Fruit fly (Drosophila melanogaster): ENCODE data around the gene CG11498.
A peak's percentile ranks its signal among the peaks of the same experiment; 100 is the strongest.

CG11498 gene

dm6 chr3R:30200091-30200698 lies 39.9 kb upstream of the CG11498 start:
- peak; percentile 10 for TF ChIP-seq Jra (GFP tag; optimal IDR thresholded peaks at IDR 0.05)
- TF ChIP-seq jim (GFP tag; optimal IDR thresholded peaks at IDR 0.05), result no peak
- no peak for TF ChIP-seq sv (GFP tag; optimal IDR thresholded peaks at IDR 0.05)
- no peak for TF ChIP-seq sage (GFP tag; optimal IDR thresholded peaks at IDR 0.05)
- no peak for TF ChIP-seq Sp1 (GFP tag; optimal IDR thresholded peaks at IDR 0.05)
- no peak for TF ChIP-seq lola (GFP tag; optimal IDR thresholded peaks at IDR 0.05)
- TF ChIP-seq Dfd (GFP tag; optimal IDR thresholded peaks at IDR 0.05), result no peak
- TF ChIP-seq CG32264 (GFP tag; optimal IDR thresholded peaks at IDR 0.05), result no peak
- no peak for TF ChIP-seq CrebA (GFP tag; optimal IDR thresholded peaks at IDR 0.05; ENCODE audit: borderline replicate concordance)
- no peak for TF ChIP-seq tai (GFP tag; optimal IDR thresholded peaks at IDR 0.05)
- TF ChIP-seq Hr83 (GFP tag; optimal IDR thresholded peaks at IDR 0.05; ENCODE audit: poor library complexity, severe bottlenecking), result no peak
- TF ChIP-seq brk (GFP tag; optimal IDR thresholded peaks at IDR 0.05), result no peak
- TF ChIP-seq GATAd (GFP tag; optimal IDR thresholded peaks at IDR 0.05), result no peak
- TF ChIP-seq Myc (optimal IDR thresholded peaks at IDR 0.05), result no peak
- no peak for TF ChIP-seq foxo (GFP tag; optimal IDR thresholded peaks at IDR 0.05)
- TF ChIP-seq h (GFP tag; optimal IDR thresholded peaks at IDR 0.05), result peak; percentile 37
- TF ChIP-seq Rel (GFP tag; optimal IDR thresholded peaks at IDR 0.05), result no peak
- TF ChIP-seq Rel (tag; optimal IDR thresholded peaks at IDR 0.05), result peak; percentile 33
- TF ChIP-seq dmrt93B (GFP tag; optimal IDR thresholded peaks at IDR 0.05), result no peak
- no peak for TF ChIP-seq psq (GFP tag; optimal IDR thresholded peaks at IDR 0.05)
- TF ChIP-seq Abd-B (GFP tag; optimal IDR thresholded peaks at IDR 0.05), result no peak
- TF ChIP-seq woc (GFP tag; optimal IDR thresholded peaks at IDR 0.05), result no peak
- TF ChIP-seq fru (GFP tag; optimal IDR thresholded peaks at IDR 0.05), result peak; percentile 44
- TF ChIP-seq Hnf4 (GFP tag; optimal IDR thresholded peaks at IDR 0.05), result no peak

dm6 chr3R:30198793-30199192 lies 38.5 kb upstream of the CG11498 start:
- TF ChIP-seq Hr78 (GFP tag; optimal IDR thresholded peaks at IDR 0.05), result no peak
- TF ChIP-seq woc (GFP tag; optimal IDR thresholded peaks at IDR 0.05), result no peak
- no peak for TF ChIP-seq Sp1 (GFP tag; optimal IDR thresholded peaks at IDR 0.05)
- no peak for TF ChIP-seq psq (GFP tag; optimal IDR thresholded peaks at IDR 0.05)
- TF ChIP-seq OdsH (GFP tag; optimal IDR thresholded peaks at IDR 0.05), result no peak
- no peak for TF ChIP-seq pan (optimal IDR thresholded peaks at IDR 0.05)
- no peak for TF ChIP-seq tai (GFP tag; optimal IDR thresholded peaks at IDR 0.05)
- TF ChIP-seq Myc (optimal IDR thresholded peaks at IDR 0.05), result no peak

dm6 chr3R:30197796-30198195 lies 37.5 kb upstream of the CG11498 start:
- no peak for TF ChIP-seq Sp1 (GFP tag; optimal IDR thresholded peaks at IDR 0.05)
- TF ChIP-seq br (GFP tag; optimal IDR thresholded peaks at IDR 0.05), result no peak

- TF ChIP-seq Hnf4 (GFP tag; optimal IDR thresholded peaks at IDR 0.05) (no peak), Sp1 (GFP tag; optimal IDR thresholded peaks at IDR 0.05) (no peak), foxo (GFP tag; optimal IDR thresholded peaks at IDR 0.05) (no peak), OdsH (GFP tag; optimal IDR thresholded peaks at IDR 0.05) (no peak), lola (GFP tag; optimal IDR thresholded peaks at IDR 0.05) (no peak), pan (optimal IDR thresholded peaks at IDR 0.05) (no peak), N (GFP tag; optimal IDR thresholded peaks at IDR 0.05) (no peak), dsf (GFP tag; optimal IDR thresholded peaks at IDR 0.05; ENCODE audit: borderline replicate concordance) (no peak), Mio (GFP tag; optimal IDR thresholded peaks at IDR 0.05) (no peak), brk (GFP tag; optimal IDR thresholded peaks at IDR 0.05) (no peak), Vsx2 (GFP tag; optimal IDR thresholded peaks at IDR 0.05; ENCODE audit: partially characterized antibody) (no peak), Rel (GFP tag; optimal IDR thresholded peaks at IDR 0.05) (no peak), Rel (tag; optimal IDR thresholded peaks at IDR 0.05) (no peak), psq (GFP tag; optimal IDR thresholded peaks at IDR 0.05) (no peak), dmrt93B (GFP tag; optimal IDR thresholded peaks at IDR 0.05) (no peak)
Observed at dm6 chr3R:30196128-30196527, 35.9 kb upstream of the CG11498 start, which contains the start of gene CG15531. TSS of gene CG15531 (minus strand) at chr3R:30196228.

dm6 chr3R:30195606-30196049 lies 35.4 kb upstream of the CG11498 start:
- TF ChIP-seq Myc (optimal IDR thresholded peaks at IDR 0.05) (peak; percentile 55), Jra (GFP tag; optimal IDR thresholded peaks at IDR 0.05) (no peak), Mio (GFP tag; optimal IDR thresholded peaks at IDR 0.05) (no peak), foxo (GFP tag; optimal IDR thresholded peaks at IDR 0.05) (peak in 1 of 2 experiments; percentile 61), ey (GFP tag; optimal IDR thresholded peaks at IDR 0.05) (peak; percentile 26), usp (GFP tag; optimal IDR thresholded peaks at IDR 0.05) (no peak), tai (GFP tag; optimal IDR thresholded peaks at IDR 0.05) (no peak), CG9705 (GFP tag; optimal IDR thresholded peaks at IDR 0.05) (no peak), fru (GFP tag; optimal IDR thresholded peaks at IDR 0.05) (no peak), sage (GFP tag; optimal IDR thresholded peaks at IDR 0.05) (no peak), br (GFP tag; optimal IDR thresholded peaks at IDR 0.05) (peak; percentile 9), Abd-B (GFP tag; optimal IDR thresholded peaks at IDR 0.05) (no peak), brk (GFP tag; optimal IDR thresholded peaks at IDR 0.05) (no peak), Dfd (GFP tag; optimal IDR thresholded peaks at IDR 0.05) (no peak), dmrt93B (GFP tag; optimal IDR thresholded peaks at IDR 0.05) (no peak), OdsH (GFP tag; optimal IDR thresholded peaks at IDR 0.05) (peak; percentile 14), CrebA (GFP tag; optimal IDR thresholded peaks at IDR 0.05; ENCODE audit: borderline replicate concordance) (no peak), Sp1 (GFP tag; optimal IDR thresholded peaks at IDR 0.05) (peak; percentile 16), N (GFP tag; optimal IDR thresholded peaks at IDR 0.05) (no peak), lola (GFP tag; optimal IDR thresholded peaks at IDR 0.05) (no peak), Dif (GFP tag; optimal IDR thresholded peaks at IDR 0.05; ENCODE audit: partially characterized antibody) (no peak), Rel (GFP tag; optimal IDR thresholded peaks at IDR 0.05) (no peak), Rel (tag; optimal IDR thresholded peaks at IDR 0.05) (no peak), HLH106 (tag; optimal IDR thresholded peaks at IDR 0.05) (peak; percentile 50), pan (optimal IDR thresholded peaks at IDR 0.05) (no peak), dsf (GFP tag; optimal IDR thresholded peaks at IDR 0.05; ENCODE audit: borderline replicate concordance) (no peak), Hnf4 (GFP tag; optimal IDR thresholded peaks at IDR 0.05) (no peak), sv (GFP tag; optimal IDR thresholded peaks at IDR 0.05) (no peak), Hr78 (GFP tag; optimal IDR thresholded peaks at IDR 0.05) (no peak)
